Worm (Caenorhabditis elegans): ENCODE results near the gene cdk-11.2.
A peak's percentile ranks its signal among the peaks of the same experiment; 100 is the strongest.

The cdk-11.2 gene

ce11 chrX:10379678-10380077 lies 39.9 kb downstream of the cdk-11.2 start, which contains the start of gene rme-4 (continued):
- TF ChIP-seq lin-15B (tag; optimal IDR thresholded peaks at IDR 0.05): no peak
- TF ChIP-seq T26A8.4 (GFP tag; IDR thresholded peaks at IDR 0.05): no peak
- no peak for TF ChIP-seq nhr-11 (tag; optimal IDR thresholded peaks at IDR 0.05)
- no peak for TF ChIP-seq nhr-41 (GFP tag; IDR thresholded peaks at IDR 0.05)
- no peak for TF ChIP-seq zip-2 (tag; optimal IDR thresholded peaks at IDR 0.05)
- TF ChIP-seq skn-1 (tag; optimal IDR thresholded peaks at IDR 0.05): no peak
- TF ChIP-seq mxl-3 (GFP tag; optimal IDR thresholded peaks at IDR 0.05): no peak
- no peak for TF ChIP-seq nhr-42 (GFP tag; IDR thresholded peaks at IDR 0.05)
- TF ChIP-seq ceh-44 (GFP tag; IDR thresholded peaks at IDR 0.05): no peak
- TF ChIP-seq set-16 (GFP tag; IDR thresholded peaks at IDR 0.05): no peak
- TF ChIP-seq nhr-6 (tag; optimal IDR thresholded peaks at IDR 0.05): no peak
- TF ChIP-seq ceh-28 (tag; optimal IDR thresholded peaks at IDR 0.05): no peak
- TF ChIP-seq T20F7.1 (GFP tag; optimal IDR thresholded peaks at IDR 0.05): peak; percentile 9
- no peak for TF ChIP-seq nhr-111 (GFP tag; optimal IDR thresholded peaks at IDR 0.05)
- no peak for TF ChIP-seq nhr-48 (tag; optimal IDR thresholded peaks at IDR 0.05)
- TF ChIP-seq dve-1 (tag; optimal IDR thresholded peaks at IDR 0.05; ENCODE audit: insufficient read depth): peak; percentile 37
- no peak for TF ChIP-seq hif-1 (tag; optimal IDR thresholded peaks at IDR 0.05)
- TF ChIP-seq nhr-28 (tag; optimal IDR thresholded peaks at IDR 0.05): peak; percentile 58

- TF ChIP-seq mxl-3 (GFP tag; optimal IDR thresholded peaks at IDR 0.05) (peak; percentile 89), lin-38 (GFP tag; IDR thresholded peaks at IDR 0.05) (peak; percentile 71; the same call in 1 of the 2 replicates), nhr-48 (tag; optimal IDR thresholded peaks at IDR 0.05) (peak; percentile 72), hif-1 (tag; optimal IDR thresholded peaks at IDR 0.05) (peak in 1 of 2 experiments; percentile 59), php-3 (GFP tag; IDR thresholded peaks at IDR 0.05) (0 out of 2 replicates have a peak, but pooled peaks have one; percentile 42), T20F7.1 (GFP tag; optimal IDR thresholded peaks at IDR 0.05) (no peak), egl-43 (GFP tag; IDR thresholded peaks at IDR 0.05) (peak; percentile 55; the same call in 1 of the 2 replicates), attf-4 (tag; optimal IDR thresholded peaks at IDR 0.05) (no peak), nhr-102 (tag; optimal IDR thresholded peaks at IDR 0.05) (no peak), hmg-1.1 (GFP tag; IDR thresholded peaks at IDR 0.05) (peak; percentile 84), ceh-32 (tag; optimal IDR thresholded peaks at IDR 0.05; ENCODE audit: poor library complexity) (peak; percentile 64), dmd-6 (GFP tag; IDR thresholded peaks at IDR 0.05) (peak; percentile 82), lin-13 (GFP tag; optimal IDR thresholded peaks at IDR 0.05) (peak; percentile 47), mep-1 (tag; optimal IDR thresholded peaks at IDR 0.05) (peak; percentile 94), pha-4 (GFP tag; IDR thresholded peaks at IDR 0.05) (peak; percentile 70), pha-4 (tag; optimal IDR thresholded peaks at IDR 0.05) (peak; percentile 33), madf-9 (GFP tag; conservative IDR thresholded peaks at IDR 0.05) (peak; percentile 57; the same call in 1 of the 2 replicates), mes-2 (tag; optimal IDR thresholded peaks at IDR 0.05; ENCODE audit: poor library complexity, severe bottlenecking) (peak; percentile 88), unc-62 (GFP tag; optimal IDR thresholded peaks at IDR 0.05 in 1 of 2) (peak in 1 of 2 experiments; percentile 99), unc-62 (tag; optimal IDR thresholded peaks at IDR 0.05) (no peak), lsy-2 (tag; optimal IDR thresholded peaks at IDR 0.05) (peak; percentile 46 to 92), nhr-28 (tag; optimal IDR thresholded peaks at IDR 0.05) (peak; percentile 73), aha-1 (tag) (peak; percentile 96), madf-5 (GFP tag; IDR thresholded peaks at IDR 0.05) (no peak), nhr-6 (tag; optimal IDR thresholded peaks at IDR 0.05) (peak; percentile 88), lin-15B (tag; optimal IDR thresholded peaks at IDR 0.05) (no peak), tra-1 (GFP tag; IDR thresholded peaks at IDR 0.05) (0 out of 2 replicates have a peak, but pooled peaks have one; percentile 47), daf-16 (GFP tag; optimal IDR thresholded peaks at IDR 0.05) (peak in 1 of 2 experiments; percentile 76), daf-16 (tag; optimal IDR thresholded peaks at IDR 0.05) (peak; percentile 64), ceh-20 (GFP tag; IDR thresholded peaks at IDR 0.05) (peak; percentile 80), dpl-1 (GFP tag; optimal IDR thresholded peaks at IDR 0.05) (peak; percentile 78), hlh-30 (tag; optimal IDR thresholded peaks at IDR 0.05; ENCODE audit: insufficient read depth) (peak; percentile 98), Y75B8A.6 (GFP tag; IDR thresholded peaks at IDR 0.05) (no peak), nhr-25 (tag; optimal IDR thresholded peaks at IDR 0.05; ENCODE audit: borderline replicate concordance, insufficient read depth) (peak; percentile 67), nhr-237 (tag; optimal IDR thresholded peaks at IDR 0.05) (no peak), fkh-10 (GFP tag; optimal IDR thresholded peaks at IDR 0.05) (peak; percentile 70), F10B5.3 (tag; optimal IDR thresholded peaks at IDR 0.05) (peak; percentile 13), F37D6.2 (tag; optimal IDR thresholded peaks at IDR 0.05) (peak; percentile 77)
Observed at ce11 chrX:10377663-10378062, 41.9 kb downstream of the cdk-11.2 start.

All from whole organism, L4 larva.